Worm (Caenorhabditis elegans): ENCODE data around the gene acl-4.

The acl-4 gene

DNA sequence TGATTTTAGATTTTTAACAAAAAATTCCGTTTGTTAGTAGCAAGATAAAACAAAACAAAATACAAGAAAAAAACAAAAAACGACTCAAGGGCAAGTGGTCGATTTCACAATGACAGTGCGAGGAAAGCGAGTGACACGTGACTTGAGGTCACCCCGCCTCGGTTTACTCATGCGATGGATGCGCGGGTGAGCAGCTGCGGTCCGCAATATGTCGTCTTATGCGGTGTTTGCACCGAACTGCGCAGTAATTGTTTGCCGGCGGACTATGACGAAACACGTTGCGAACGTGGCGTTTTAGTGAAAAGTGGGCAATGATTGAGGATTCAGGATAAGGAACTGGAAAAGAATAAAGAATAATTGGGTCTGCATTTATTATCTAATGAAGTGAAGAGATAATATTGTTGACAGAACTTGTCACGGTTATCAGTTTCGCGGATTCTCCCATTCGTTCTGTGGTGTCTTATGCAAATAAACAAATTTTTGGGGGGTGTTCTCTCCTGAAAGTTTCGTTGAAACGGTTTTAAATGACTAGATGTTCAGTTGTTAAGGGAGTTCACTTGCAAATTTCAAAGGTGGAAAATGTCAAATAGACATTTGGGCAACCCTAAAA, 1.3 kb upstream of the acl-4 start (continued):
- TF ChIP-seq nhr-28 (tag; optimal IDR thresholded peaks at IDR 0.05) (no peak), nhr-77 (tag; optimal IDR thresholded peaks at IDR 0.05) (peak; percentile 20), efl-3 (GFP tag; optimal IDR thresholded peaks at IDR 0.05) (no peak), snpc-4 (tag; optimal IDR thresholded peaks at IDR 0.05) (peak; percentile 71), hlh-17 (GFP tag; optimal IDR thresholded peaks at IDR 0.05; ENCODE audit: borderline replicate concordance) (no peak), xbp-1 (tag; optimal IDR thresholded peaks at IDR 0.05) (peak; percentile 80), aha-1 (tag; optimal IDR thresholded peaks at IDR 0.05) (peak; percentile 5), ama-1 (optimal IDR thresholded peaks at IDR 0.05) (no peak), fos-1 (tag; optimal IDR thresholded peaks at IDR 0.05) (peak; percentile 33), jun-1 (tag; optimal IDR thresholded peaks at IDR 0.05) (peak; percentile 14), fkh-8 (tag; optimal IDR thresholded peaks at IDR 0.05) (peak; percentile 63), lin-35 (GFP tag; optimal IDR thresholded peaks at IDR 0.05) (peak; percentile 67 to 80), lin-39 (tag; optimal IDR thresholded peaks at IDR 0.05) (no peak), lsy-2 (tag; optimal IDR thresholded peaks at IDR 0.05) (no peak), fkh-10 (GFP tag; optimal IDR thresholded peaks at IDR 0.05) (no peak), ceh-90 (tag; optimal IDR thresholded peaks at IDR 0.05) (no peak), unc-86 (tag; optimal IDR thresholded peaks at IDR 0.05) (peak; percentile 74), nhr-20 (tag; optimal IDR thresholded peaks at IDR 0.05) (peak; percentile 91), ztf-11 (tag; optimal IDR thresholded peaks at IDR 0.05) (peak in 1 of 2 experiments; percentile 49), sptf-1 (tag; optimal IDR thresholded peaks at IDR 0.05) (no peak), nhr-237 (tag; optimal IDR thresholded peaks at IDR 0.05) (no peak), fkh-4 (tag; optimal IDR thresholded peaks at IDR 0.05; ENCODE audit: borderline replicate concordance) (no peak), alr-1 (tag; optimal IDR thresholded peaks at IDR 0.05; ENCODE audit: borderline replicate concordance) (no peak), C34B4.2 (tag; optimal IDR thresholded peaks at IDR 0.05) (no peak), mdl-1 (tag; optimal IDR thresholded peaks at IDR 0.05) (peak; percentile 7 to 94), pqm-1 (tag; optimal IDR thresholded peaks at IDR 0.05) (no peak), unc-62 (GFP tag; optimal IDR thresholded peaks at IDR 0.05) (no peak), ets-5 (GFP tag; IDR thresholded peaks at IDR 0.05) (no peak), nhr-84 (tag; optimal IDR thresholded peaks at IDR 0.05) (no peak), ceh-8 (GFP tag; optimal IDR thresholded peaks at IDR 0.05) (peak; percentile 47), egl-27 (tag; optimal IDR thresholded peaks at IDR 0.05) (no peak), zag-1 (tag; optimal IDR thresholded peaks at IDR 0.05) (no peak), sup-37 (GFP tag; optimal IDR thresholded peaks at IDR 0.05) (peak; percentile 59), unc-130 (tag; optimal IDR thresholded peaks at IDR 0.05) (peak; percentile 44), ceh-88 (GFP tag; IDR thresholded peaks at IDR 0.05) (peak; percentile 39; the same call in 1 of the 2 replicates), dsc-1 (tag; optimal IDR thresholded peaks at IDR 0.05) (peak; percentile 45), efl-1 (optimal IDR thresholded peaks at IDR 0.05) (peak; percentile 58 to 70), efl-1 (GFP tag; optimal IDR thresholded peaks at IDR 0.05 in 1 of 2) (peak; percentile 65 to 93), elt-3 (tag; optimal IDR thresholded peaks at IDR 0.05) (peak in 1 of 6 experiments; percentile 50), ceh-63 (GFP tag; optimal IDR thresholded peaks at IDR 0.05) (no peak), pax-3 (tag; optimal IDR thresholded peaks at IDR 0.05) (peak; percentile 43), elt-2 (tag; optimal IDR thresholded peaks at IDR 0.05) (peak; percentile 44), snu-23 (GFP tag; optimal IDR thresholded peaks at IDR 0.05) (peak; percentile 89), ztf-4 (tag; optimal IDR thresholded peaks at IDR 0.05) (no peak)

- TF ChIP-seq ceh-90 (tag; optimal IDR thresholded peaks at IDR 0.05) (no peak), lin-35 (GFP tag; optimal IDR thresholded peaks at IDR 0.05) (peak in 1 of 2 experiments; percentile 35), elt-2 (tag; optimal IDR thresholded peaks at IDR 0.05) (peak; percentile 50), hlh-17 (GFP tag; optimal IDR thresholded peaks at IDR 0.05; ENCODE audit: borderline replicate concordance) (no peak)
Observed at ce11 chrX:2068294-2068693, 1.9 kb downstream of the acl-4 start.
